Fruit fly (Drosophila melanogaster): Measurements from ENCODE around the gene Msh6.
A peak's percentile ranks its signal among the peaks of the same experiment; 100 is the strongest.

Gene Msh6

dm6 chr3L:15104849-15105555 lies 53.4 kb downstream of the Msh6 start:
- peak; percentile 92 for TF ChIP-seq Ets21C (GFP tag; optimal IDR thresholded peaks at IDR 0.05)
- peak; percentile 96 for TF ChIP-seq CG31627 (GFP tag; optimal IDR thresholded peaks at IDR 0.05)
- TF ChIP-seq Smox (GFP tag; optimal IDR thresholded peaks at IDR 0.05): peak; percentile 92
- TF ChIP-seq svp (GFP tag): peak; percentile 96
- TF ChIP-seq Hr4 (GFP tag; optimal IDR thresholded peaks at IDR 0.05): peak; percentile 97
- peak; percentile 92 for TF ChIP-seq achi (GFP tag; optimal IDR thresholded peaks at IDR 0.05)
- TF ChIP-seq Ets96B (tag; optimal IDR thresholded peaks at IDR 0.05): peak; percentile 90
- peak; percentile 80 for TF ChIP-seq CG8319 (GFP tag; optimal IDR thresholded peaks at IDR 0.05)
- peak; percentile 95 for TF ChIP-seq Sox14 (GFP tag; optimal IDR thresholded peaks at IDR 0.05)
- no peak for TF ChIP-seq Blimp-1 (GFP tag; optimal IDR thresholded peaks at IDR 0.05)
- peak; percentile 95 for TF ChIP-seq lz (GFP tag; optimal IDR thresholded peaks at IDR 0.05)
- TF ChIP-seq Sox102F (GFP tag; optimal IDR thresholded peaks at IDR 0.05): peak; percentile 95
- peak; percentile 90 for TF ChIP-seq CG3032 (tag; optimal IDR thresholded peaks at IDR 0.05)
- peak; percentile 91 for TF ChIP-seq CG10631 (GFP tag; optimal IDR thresholded peaks at IDR 0.05)
- peak; percentile 92 for TF ChIP-seq CG34406 (GFP tag; optimal IDR thresholded peaks at IDR 0.05)
- TF ChIP-seq OdsH (GFP tag; optimal IDR thresholded peaks at IDR 0.05): peak; percentile 95
- TF ChIP-seq cyc (GFP tag; optimal IDR thresholded peaks at IDR 0.05): peak; percentile 92
- TF ChIP-seq ss (GFP tag; optimal IDR thresholded peaks at IDR 0.05): peak; percentile 68 to 92
- TF ChIP-seq Met (GFP tag; optimal IDR thresholded peaks at IDR 0.05): peak; percentile 95
- TF ChIP-seq CG4318 (GFP tag; optimal IDR thresholded peaks at IDR 0.05): peak; percentile 93
- peak; percentile 87 for TF ChIP-seq dac (GFP tag; optimal IDR thresholded peaks at IDR 0.05)
- TF ChIP-seq dsx (GFP tag; optimal IDR thresholded peaks at IDR 0.05; ENCODE audit: poor library complexity, severe bottlenecking): peak; percentile 87
- TF ChIP-seq CG15336 (GFP tag; IDR thresholded peaks at IDR 0.05): peak; percentile 94
- TF ChIP-seq CG9139 (GFP tag; optimal IDR thresholded peaks at IDR 0.05): peak; percentile 65
- peak; percentile 86 for TF ChIP-seq eg (GFP tag; IDR thresholded peaks at IDR 0.05)
- TF ChIP-seq Gug (GFP tag; IDR thresholded peaks at IDR 0.05): peak; percentile 87
- TF ChIP-seq CG1621 (tag; optimal IDR thresholded peaks at IDR 0.05): peak; percentile 85
- peak; percentile 85 for TF ChIP-seq spab (GFP tag; optimal IDR thresholded peaks at IDR 0.05)
- TF ChIP-seq fkh (GFP tag; optimal IDR thresholded peaks at IDR 0.05): no peak
- TF ChIP-seq Hr39 (GFP tag; optimal IDR thresholded peaks at IDR 0.05): peak; percentile 95
- peak; percentile 87 for TF ChIP-seq CG6276 (GFP tag; optimal IDR thresholded peaks at IDR 0.05)
- peak; percentile 93 for TF ChIP-seq CG6792 (GFP tag; optimal IDR thresholded peaks at IDR 0.05)
- peak; percentile 89 for TF ChIP-seq CG3919 (GFP tag; optimal IDR thresholded peaks at IDR 0.05)
- TF ChIP-seq CG8632 (GFP tag; optimal IDR thresholded peaks at IDR 0.05): peak; percentile 89
- TF ChIP-seq net (GFP tag; optimal IDR thresholded peaks at IDR 0.05): peak; percentile 91
- peak; percentile 100 for TF ChIP-seq CG6854 (GFP tag; optimal IDR thresholded peaks at IDR 0.05)
- peak; percentile 91 for TF ChIP-seq CG6808 (GFP tag; optimal IDR thresholded peaks at IDR 0.05)
- TF ChIP-seq CG11294 (GFP tag; IDR thresholded peaks at IDR 0.05): peak; percentile 83
- peak; percentile 93 for TF ChIP-seq Sox15 (GFP tag; optimal IDR thresholded peaks at IDR 0.05)
- TF ChIP-seq Eip78C (GFP tag): peak; percentile 99
- TF ChIP-seq CG8119 (GFP tag; IDR thresholded peaks at IDR 0.05): peak; percentile 95
- peak; percentile 17 for TF ChIP-seq Hr38 (GFP tag; optimal IDR thresholded peaks at IDR 0.05)
- peak; percentile 93 for TF ChIP-seq topi (GFP tag; optimal IDR thresholded peaks at IDR 0.05)
- TF ChIP-seq CG7368 (GFP tag; optimal IDR thresholded peaks at IDR 0.05): peak; percentile 73
- TF ChIP-seq fd85E (GFP tag; optimal IDR thresholded peaks at IDR 0.05): peak; percentile 57
- peak; percentile 91 for TF ChIP-seq fd59A (GFP tag; optimal IDR thresholded peaks at IDR 0.05)
- TF ChIP-seq acj6 (GFP tag; optimal IDR thresholded peaks at IDR 0.05): peak; percentile 94
- TF ChIP-seq salr (GFP tag; optimal IDR thresholded peaks at IDR 0.05): peak; percentile 78 to 90
- peak; percentile 95 for TF ChIP-seq esn (GFP tag; optimal IDR thresholded peaks at IDR 0.05)
- TF ChIP-seq pdm3 (GFP tag; optimal IDR thresholded peaks at IDR 0.05): peak; percentile 95
- peak; percentile 91 for TF ChIP-seq CG11902 (GFP tag; optimal IDR thresholded peaks at IDR 0.05)
